Worm (Caenorhabditis elegans): ENCODE measurements around the gene F54A3.6.

Gene F54A3.6

ce11 chrII:2223467-2223866 lies 8.8 kb downstream of the F54A3.6 start, which contains the start of gene cbs-2:
Gene cbs-2 (minus strand): TSS chrII:2223567.
- TF ChIP-seq repo-1 (tag; optimal IDR thresholded peaks at IDR 0.05) (no peak), hsf-1 (GFP tag; IDR thresholded peaks at IDR 0.05) (no peak), attf-3 (GFP tag; conservative IDR thresholded peaks at IDR 0.05) (no peak), F10E7.11 (tag; optimal IDR thresholded peaks at IDR 0.05) (no peak), nfyb-1 (GFP tag; IDR thresholded peaks at IDR 0.05) (no peak), hlh-26 (GFP tag; conservative IDR thresholded peaks at IDR 0.05) (no peak), mxl-1 (tag; optimal IDR thresholded peaks at IDR 0.05) (no peak), ceh-91 (GFP tag; IDR thresholded peaks at IDR 0.05) (no peak), rpc-1 (optimal IDR thresholded peaks at IDR 0.05) (no peak), rpc-1 (tag; optimal IDR thresholded peaks at IDR 0.05) (no peak), egrh-3 (GFP tag; IDR thresholded peaks at IDR 0.05) (no peak), ama-1 (optimal IDR thresholded peaks at IDR 0.05) (no peak), ama-1 (GFP tag; optimal IDR thresholded peaks at IDR 0.05) (no peak), madf-8 (GFP tag; conservative IDR thresholded peaks at IDR 0.05) (no peak), F52B5.7 (tag; optimal IDR thresholded peaks at IDR 0.05) (no peak)

ce11 chrII:2221196-2221896 lies 10.9 kb downstream of the F54A3.6 start:
- TF ChIP-seq zfh-2 (GFP tag; conservative IDR thresholded peaks at IDR 0.05) = peak; percentile 43; the same call in 1 of the 2 replicates
- TF ChIP-seq egrh-3 (GFP tag; IDR thresholded peaks at IDR 0.05) = peak; percentile 64; the same call in 1 of the 2 replicates
- TF ChIP-seq nfya-1 (tag; optimal IDR thresholded peaks at IDR 0.05; ENCODE audit: borderline replicate concordance, insufficient read depth) = no peak
- TF ChIP-seq madf-3 (GFP tag; IDR thresholded peaks at IDR 0.05) = 0 out of 2 replicates have a peak, but pooled peaks have one; percentile 4
- no peak for TF ChIP-seq nhr-179 (tag; optimal IDR thresholded peaks at IDR 0.05)

ce11 chrII:2219880-2220279 lies 12.4 kb downstream of the F54A3.6 start, which contains the start of gene Y59C2A.3:
Gene Y59C2A.3 (minus strand): TSS chrII:2219921.
- TF ChIP-seq lsl-1 (GFP tag; optimal IDR thresholded peaks at IDR 0.05) (no peak), sptf-2 (GFP tag; optimal IDR thresholded peaks at IDR 0.05) (no peak), ztf-28 (GFP tag; IDR thresholded peaks at IDR 0.05) (no peak), bed-1 (GFP tag; IDR thresholded peaks at IDR 0.05) (no peak), dpl-1 (GFP tag; optimal IDR thresholded peaks at IDR 0.05) (peak; percentile 6), nhr-27 (tag; optimal IDR thresholded peaks at IDR 0.05) (no peak), fkh-3 (tag; optimal IDR thresholded peaks at IDR 0.05) (no peak), egrh-3 (GFP tag; IDR thresholded peaks at IDR 0.05) (peak; percentile 51; the same call in 1 of the 2 replicates), B0035.1 (tag; optimal IDR thresholded peaks at IDR 0.05) (no peak), nfyb-1 (GFP tag; IDR thresholded peaks at IDR 0.05) (no peak), mcd-1 (GFP tag; IDR thresholded peaks at IDR 0.05) (peak; percentile 76), ztf-22 (GFP tag; optimal IDR thresholded peaks at IDR 0.05) (no peak), hmg-1.2 (GFP tag; IDR thresholded peaks at IDR 0.05) (peak; percentile 29; the same call in 1 of the 2 replicates), ceh-27 (GFP tag; optimal IDR thresholded peaks at IDR 0.05) (peak; percentile 75), Y53G8AR.9 (GFP tag; conservative IDR thresholded peaks at IDR 0.05) (no peak), attf-5 (GFP tag; optimal IDR thresholded peaks at IDR 0.05) (peak; percentile 61), zfh-2 (GFP tag; conservative IDR thresholded peaks at IDR 0.05) (peak; percentile 89), madf-10 (tag; optimal IDR thresholded peaks at IDR 0.05) (no peak), lin-54 (GFP tag; optimal IDR thresholded peaks at IDR 0.05) (no peak), snpc-1.3 (tag; optimal IDR thresholded peaks at IDR 0.05; ENCODE audit: insufficient read depth) (no peak), cebp-1 (GFP tag; IDR thresholded peaks at IDR 0.05) (no peak), cebp-1 (tag; optimal IDR thresholded peaks at IDR 0.05) (peak; percentile 19)

Data from whole organism, young adult.